Fruit fly (Drosophila melanogaster) whole organism, embryonic: ENCODE measurements around the gene CG42512.

Source experiments
- CG17186 ChIP-seq: fragments of 200-800 bp; sonication (Bioruptor generic); optimal IDR thresholded peaks from 3 replicates; lab custom pipeline; 2017; ENCODE audit warnings: missing biosample characterization, missing genetic modification reagents, missing genetic modification characterization
- CG6175 ChIP-seq: fragments of 200-800 bp; sonication (Bioruptor generic); IDR thresholded peaks from 3 replicates; pipeline ENCODE4 v1.3.6; 2022; ENCODE audit warnings: missing biosample characterization, missing genetic modification characterization
- Gug ChIP-seq: fragments of 200-800 bp; sonication (Bioruptor generic); IDR thresholded peaks from 4 replicates; pipeline ENCODE4 v1.3.6; 2022; ENCODE audit warnings: missing biosample characterization, missing genetic modification characterization
- Sox100B ChIP-seq: fragments of 200-800 bp; sonication (Bioruptor generic); optimal IDR thresholded peaks from 3 replicates; lab custom pipeline; 2018; ENCODE audit warnings: missing biosample characterization, mild to moderate bottlenecking, missing genetic modification characterization
- toy ChIP-seq: fragments of 200-800 bp; sonication (Bioruptor generic); IDR thresholded peaks from 2 replicates; pipeline ENCODE4 v1.3.6; 2022; ENCODE audit warnings: missing biosample characterization, missing genetic modification characterization

DNA sequence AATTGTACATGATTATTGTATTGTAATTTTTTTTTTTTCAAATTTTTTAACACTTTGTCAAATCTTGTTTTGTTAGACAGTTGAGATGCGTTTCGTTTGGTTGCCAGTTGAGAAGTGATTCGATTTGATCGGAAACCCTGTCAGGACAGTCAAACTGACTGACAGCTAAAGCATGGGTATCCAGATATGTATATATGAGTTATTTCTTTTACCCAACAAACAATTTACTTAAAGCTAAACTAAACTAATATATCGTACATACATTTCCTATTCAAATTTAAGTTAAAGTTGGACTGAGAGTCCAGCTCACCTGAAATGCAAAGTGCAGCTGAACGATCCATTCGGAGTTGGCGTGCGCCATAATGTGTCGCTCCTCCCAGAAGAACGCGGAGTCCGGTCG, 19.0 kb upstream of the CG42512 start, which contains the start of gene CG9777:
- no peak for TF ChIP-seq Gug (GFP tag; lab: Robert Waterston, UW)
- no peak for TF ChIP-seq CG6175 (GFP tag; lab: Robert Waterston, UW)
- no peak for TF ChIP-seq Sox100B (GFP tag; lab: Kevin White, UChicago)
- TF ChIP-seq toy (GFP tag; lab: Robert Waterston, UW), result no peak
- TF ChIP-seq CG17186, result no peak
